Fruit fly (Drosophila melanogaster): ENCODE measurements around the gene yellow-e.
A peak's percentile ranks its signal among the peaks of the same experiment; 100 is the strongest.

dm6 chr3R:13452851-13453255 is 37.8 kb upstream of the yellow-e start:
- TF ChIP-seq CG9948 (tag; optimal IDR thresholded peaks at IDR 0.05) (peak; percentile 89), CG8301 (tag; optimal IDR thresholded peaks at IDR 0.05) (peak; percentile 83), EcR (GFP tag; optimal IDR thresholded peaks at IDR 0.05) (no peak), Ets98B (GFP tag; IDR thresholded peaks at IDR 0.05) (peak; percentile 26; the same call in 1 of the 2 replicates), rn (GFP tag; IDR thresholded peaks at IDR 0.05) (0 out of 2 replicates have a peak, but pooled peaks have one; percentile 26), CG15710 (tag; optimal IDR thresholded peaks at IDR 0.05) (peak; percentile 86), CG8159 (tag; optimal IDR thresholded peaks at IDR 0.05) (peak; percentile 90), CG34367 (tag; optimal IDR thresholded peaks at IDR 0.05) (peak; percentile 78)

All from whole organism, pupa.